Worm (Caenorhabditis elegans) whole organism, L4 larva: ENCODE data around the gene F48G7.9.

Source experiments
- dmd-8 ChIP-seq: fragments of 200-800 bp; sonication (Bioruptor generic); IDR thresholded peaks from 2 replicates; pipeline ENCODE4 v1.3.6; 2022; ENCODE audit warnings: missing genetic modification characterization, missing compliant biosample characterization
- hlh-30 ChIP-seq: sonication (generic microtip); optimal IDR thresholded peaks from 2 replicates; lab custom pipeline; 2017; ENCODE audit warnings: antibody characterized with exemption, mild to moderate bottlenecking, missing genetic modification characterization, missing compliant biosample characterization; ENCODE audit not compliant: insufficient read depth
- lim-7 ChIP-seq: fragments of 200-800 bp; sonication (Bioruptor generic); IDR thresholded peaks from 2 replicates; pipeline ENCODE4 v1.3.6; 2022; ENCODE audit warnings: missing genetic modification characterization, missing compliant biosample characterization
- mxl-2 ChIP-seq: fragments of 200-800 bp; sonication (Bioruptor generic); conservative IDR thresholded peaks from 2 replicates; pipeline ENCODE4 v1.3.6; 2022; ENCODE audit warnings: missing genetic modification reagents, missing genetic modification characterization, missing compliant biosample characterization
- nhr-10 ChIP-seq: fragments of 150-350 bp; optimal IDR thresholded peaks from 2 replicates; lab custom pipeline; 2014; ENCODE audit warnings: missing biosample characterization, missing genetic modification characterization
- nhr-25 ChIP-seq: sonication (generic microtip); optimal IDR thresholded peaks from 2 replicates; lab custom pipeline; 2017; ENCODE audit warnings: missing genetic modification characterization, mild to moderate bottlenecking, missing compliant biosample characterization, antibody characterized with exemption, moderate library complexity, borderline replicate concordance; ENCODE audit not compliant: insufficient read depth
- spr-1 ChIP-seq: sonication (generic microtip); optimal IDR thresholded peaks from 2 replicates; lab custom pipeline; 2016; ENCODE audit warnings: mild to moderate bottlenecking, missing genetic modification characterization, missing compliant biosample characterization

The F48G7.9 gene

ce11 chrV:578977-579376 lies 49.5 kb downstream of the F48G7.9 start, which contains the start of gene K06H6.4:
K06H6.4 (plus strand) TSS chrV:579277.
- no peak for TF ChIP-seq dmd-8 (GFP tag; lab: Robert Waterston, UW)
- TF ChIP-seq lim-7 (GFP tag; lab: Robert Waterston, UW): no peak
- TF ChIP-seq hlh-30 (tag; lab: Kevin White, UChicago): no peak
- TF ChIP-seq mxl-2 (GFP tag; lab: Robert Waterston, UW): no peak
- no peak for TF ChIP-seq spr-1
- TF ChIP-seq nhr-25: no peak
- no peak for TF ChIP-seq nhr-10 (tag; lab: Kevin White, UChicago)
